Fruit fly (Drosophila melanogaster) whole organism, wandering third instar larva: ENCODE data around the gene kri.
A peak's percentile ranks its signal among the peaks of the same experiment; 100 is the strongest.

Experiments used
- Abd-B ChIP-seq: fragments of >200 bp; optimal IDR thresholded peaks from 2 replicates; lab custom pipeline; 2017; ENCODE audit warnings: missing biosample characterization, missing genetic modification characterization
- CG32264 ChIP-seq: fragments of 200-800 bp; sonication (Bioruptor generic); optimal IDR thresholded peaks from 2 replicates; lab custom pipeline; 2016; ENCODE audit warnings: missing biosample characterization, missing genetic modification characterization
- CG9705 ChIP-seq: fragments of 200-800 bp; sonication (Bioruptor generic); optimal IDR thresholded peaks from 2 replicates; lab custom pipeline; 2018; ENCODE audit warnings: missing biosample characterization, mild to moderate bottlenecking, missing genetic modification characterization
- CrebA ChIP-seq: fragments of 200-800 bp; sonication (Bioruptor generic); optimal IDR thresholded peaks from 2 replicates; lab custom pipeline; 2016; ENCODE audit warnings: missing biosample characterization, mild to moderate bottlenecking, missing genetic modification characterization, borderline replicate concordance
- Dfd ChIP-seq: fragments of >200 bp; optimal IDR thresholded peaks from 2 replicates; lab custom pipeline; 2017; ENCODE audit warnings: missing biosample characterization, missing genetic modification characterization
- Dif ChIP-seq: fragments of 200-275, 200-300 bp; sonication (Bioruptor generic); optimal IDR thresholded peaks from 2 replicates; lab custom pipeline; 2018; ENCODE audit warnings: missing biosample characterization, missing genetic modification characterization; ENCODE audit not compliant: partially characterized antibody
- GATAd ChIP-seq: sonication (Bioruptor generic); optimal IDR thresholded peaks from 2 replicates; lab custom pipeline; 2016; ENCODE audit warnings: missing biosample characterization, missing genetic modification characterization
- HLH106 ChIP-seq: fragments of 200-800 bp; optimal IDR thresholded peaks from 3 replicates; lab custom pipeline; 2019; ENCODE audit warnings: missing biosample characterization, mild to moderate bottlenecking, missing genetic modification characterization, moderate library complexity
- Hnf4 ChIP-seq: fragments of 200-800 bp; sonication (Bioruptor generic); optimal IDR thresholded peaks from 2 replicates; lab custom pipeline; 2016; ENCODE audit warnings: missing biosample characterization, mild to moderate bottlenecking, missing genetic modification characterization
- Hr78 ChIP-seq: fragments of >200 bp; optimal IDR thresholded peaks from 2 replicates; lab custom pipeline; 2017; ENCODE audit warnings: missing biosample characterization, missing genetic modification characterization
- Hr83 ChIP-seq: fragments of 200-300 bp; sonication (Bioruptor generic); optimal IDR thresholded peaks from 2 replicates; lab custom pipeline; 2016; ENCODE audit warnings: missing biosample characterization, mild to moderate bottlenecking, missing genetic modification characterization, moderate library complexity; ENCODE audit not compliant: poor library complexity, severe bottlenecking
- Mio ChIP-seq: sonication (Bioruptor generic); optimal IDR thresholded peaks from 2 replicates; lab custom pipeline; 2016; ENCODE audit warnings: missing biosample characterization, missing genetic modification characterization
- N ChIP-seq: fragments of >200 bp; optimal IDR thresholded peaks from 2 replicates; lab custom pipeline; 2018; ENCODE audit warnings: missing biosample characterization, missing external identifiers, missing genetic modification characterization
- OdsH ChIP-seq: fragments of 200-800 bp; sonication (Bioruptor generic); optimal IDR thresholded peaks from 2 replicates; lab custom pipeline; 2016; ENCODE audit warnings: missing biosample characterization, mild to moderate bottlenecking, missing genetic modification characterization
- Rel ChIP-seq, 2 experiments: fragments of 200-800 bp; sonication (Bioruptor generic) in 1 of 2; optimal IDR thresholded peaks; 2 replicates in 1 of 2; 3 replicates in 1 of 2; lab custom pipeline; 2016 to 2019; ENCODE audit warnings: mild to moderate bottlenecking in 2 of 2, missing biosample characterization in 2 of 2, missing genetic modification characterization in 2 of 2, moderate library complexity in 1 of 2
- Sp1 ChIP-seq: fragments of 200-800 bp; sonication (Bioruptor generic); optimal IDR thresholded peaks from 3 replicates; lab custom pipeline; 2019; ENCODE audit warnings: missing biosample characterization, mild to moderate bottlenecking, missing genetic modification characterization, moderate library complexity
- br ChIP-seq: fragments of 200-800 bp; sonication (Bioruptor generic); optimal IDR thresholded peaks from 2 replicates; lab custom pipeline; 2016; ENCODE audit warnings: missing biosample characterization, missing genetic modification characterization
- brk ChIP-seq: fragments of 200-800 bp; sonication (Bioruptor generic); optimal IDR thresholded peaks from 2 replicates; lab custom pipeline; 2016; ENCODE audit warnings: missing biosample characterization, mild to moderate bottlenecking, missing genetic modification characterization
- dl ChIP-seq, 2 experiments: fragments of 175-275, 200-275 bp in 1 of 2; fragments of 200-275 bp in 1 of 2; sonication (Bioruptor generic); optimal IDR thresholded peaks; lab custom pipeline; 2018; ENCODE audit warnings: mild to moderate bottlenecking in 2 of 2, missing biosample characterization in 2 of 2, missing genetic modification characterization in 2 of 2, moderate library complexity in 2 of 2; ENCODE audit not compliant: partially characterized antibody in 2 of 2, insufficient read depth in 1 of 2
- dsf ChIP-seq: sonication (Bioruptor generic); optimal IDR thresholded peaks from 2 replicates; lab custom pipeline; 2016; ENCODE audit warnings: missing biosample characterization, missing genetic modification characterization, borderline replicate concordance
- ey ChIP-seq: fragments of 200-800 bp; sonication (Bioruptor generic); optimal IDR thresholded peaks from 2 replicates; lab custom pipeline; 2016; ENCODE audit warnings: missing biosample characterization, missing genetic modification characterization
- foxo ChIP-seq, 2 experiments: fragments of 200-800 bp; sonication (Bioruptor generic); optimal IDR thresholded peaks; 2 replicates in 1 of 2; 3 replicates in 1 of 2; lab custom pipeline; 2016 to 2017; ENCODE audit warnings: missing biosample characterization in 2 of 2, missing genetic modification characterization in 2 of 2
- fru ChIP-seq: fragments of 200-800 bp; sonication (Bioruptor generic); optimal IDR thresholded peaks from 3 replicates; lab custom pipeline; 2016; ENCODE audit warnings: missing biosample characterization, mild to moderate bottlenecking, missing genetic modification characterization
- h ChIP-seq: fragments of 200-800 bp; sonication (Bioruptor generic); optimal IDR thresholded peaks from 3 replicates; lab custom pipeline; 2016; ENCODE audit warnings: missing biosample characterization, mild to moderate bottlenecking, missing genetic modification characterization
- jim ChIP-seq: fragments of 175-275, 200-325 bp; sonication (Bioruptor generic); optimal IDR thresholded peaks from 2 replicates; lab custom pipeline; 2016; ENCODE audit warnings: missing biosample characterization, mild to moderate bottlenecking, missing genetic modification characterization
- lola ChIP-seq: fragments of >200 bp; optimal IDR thresholded peaks from 2 replicates; lab custom pipeline; 2017; ENCODE audit warnings: missing biosample characterization, missing genetic modification characterization
- pan ChIP-seq: fragments of >200 bp; optimal IDR thresholded peaks from 2 replicates; lab custom pipeline; 2017
- psq ChIP-seq: fragments of 200-800 bp; sonication (Bioruptor generic); optimal IDR thresholded peaks from 3 replicates; lab custom pipeline; 2017; ENCODE audit warnings: missing biosample characterization, mild to moderate bottlenecking, missing genetic modification characterization, moderate library complexity
- rgr ChIP-seq: fragments of 200-800 bp; sonication (Bioruptor generic); optimal IDR thresholded peaks from 3 replicates; lab custom pipeline; 2016; ENCODE audit warnings: missing biosample characterization, mild to moderate bottlenecking, missing genetic modification characterization
- sage ChIP-seq: fragments of 200-800 bp; sonication (Bioruptor generic); optimal IDR thresholded peaks from 2 replicates; lab custom pipeline; 2016; ENCODE audit warnings: missing biosample characterization, mild to moderate bottlenecking, missing genetic modification characterization
- sv ChIP-seq: fragments of 200-800 bp; sonication (Bioruptor generic); optimal IDR thresholded peaks from 3 replicates; lab custom pipeline; 2016; ENCODE audit warnings: missing biosample characterization, missing genetic modification characterization
- tai ChIP-seq: sonication (Bioruptor generic); optimal IDR thresholded peaks from 2 replicates; lab custom pipeline; 2016; ENCODE audit warnings: missing biosample characterization, missing genetic modification characterization
- usp ChIP-seq: fragments of >200 bp; optimal IDR thresholded peaks from 2 replicates; lab custom pipeline; 2017; ENCODE audit warnings: missing biosample characterization, missing genetic modification characterization
- woc ChIP-seq: sonication (Bioruptor generic); optimal IDR thresholded peaks from 2 replicates; lab custom pipeline; 2016; ENCODE audit warnings: missing biosample characterization, mild to moderate bottlenecking, missing genetic modification characterization

The kri gene

DNA sequence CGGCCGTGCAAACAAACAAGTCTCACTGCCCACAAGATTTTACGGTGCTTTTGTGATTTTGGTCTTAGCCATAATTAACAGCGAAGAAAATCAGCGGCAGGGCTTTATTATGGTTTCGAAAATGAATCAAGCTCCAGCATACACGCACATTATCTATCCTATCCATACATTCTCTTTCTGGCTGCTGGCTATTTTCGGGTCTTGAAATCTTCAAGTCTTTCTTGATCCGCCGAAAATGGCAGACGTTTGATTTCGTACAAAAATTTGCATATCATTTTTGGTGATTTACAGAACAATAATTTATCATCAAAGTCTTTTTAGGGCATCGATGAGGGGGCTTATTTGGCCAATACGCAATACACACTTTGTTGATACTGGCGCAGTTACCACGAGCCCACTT lies 21.9 kb upstream of the kri start:
- no peak for TF ChIP-seq woc (GFP tag; lab: Kevin White, UChicago)
- TF ChIP-seq sage (GFP tag; lab: Kevin White, UChicago) = no peak
- no peak for TF ChIP-seq dl (GFP tag; optimal IDR thresholded peaks at IDR 0.05; lab: Kevin White, UChicago; ENCODE audit: insufficient read depth in 1 of 2, partially characterized antibody in 2 of 2)
- TF ChIP-seq br (GFP tag; lab: Kevin White, UChicago) = no peak
- no peak for TF ChIP-seq rgr (GFP tag; lab: Kevin White, UChicago)
- no peak for TF ChIP-seq CrebA (GFP tag; lab: Kevin White, UChicago)
- TF ChIP-seq HLH106 (tag; lab: Kevin White, UChicago) = no peak
- no peak for TF ChIP-seq CG32264 (GFP tag; lab: Kevin White, UChicago)
- TF ChIP-seq tai (GFP tag; lab: Kevin White, UChicago) = no peak
- no peak for TF ChIP-seq Sp1 (GFP tag; lab: Kevin White, UChicago)
- TF ChIP-seq Mio (GFP tag; lab: Kevin White, UChicago) = no peak
- TF ChIP-seq fru = no peak
- TF ChIP-seq CG9705 (GFP tag; lab: Kevin White, UChicago) = no peak
- no peak for TF ChIP-seq Rel (GFP tag; optimal IDR thresholded peaks at IDR 0.05; lab: Kevin White, UChicago)
- TF ChIP-seq Rel (tag; optimal IDR thresholded peaks at IDR 0.05; lab: Kevin White, UChicago) = no peak
- no peak for TF ChIP-seq Abd-B (GFP tag; lab: Kevin White, UChicago)
- no peak for TF ChIP-seq ey (GFP tag; lab: Kevin White, UChicago)
- TF ChIP-seq psq (GFP tag; lab: Kevin White, UChicago) = no peak
- no peak for TF ChIP-seq h
- TF ChIP-seq Dfd (GFP tag; lab: Kevin White, UChicago) = no peak
- TF ChIP-seq pan (lab: Kevin White, UChicago) = no peak

DNA sequence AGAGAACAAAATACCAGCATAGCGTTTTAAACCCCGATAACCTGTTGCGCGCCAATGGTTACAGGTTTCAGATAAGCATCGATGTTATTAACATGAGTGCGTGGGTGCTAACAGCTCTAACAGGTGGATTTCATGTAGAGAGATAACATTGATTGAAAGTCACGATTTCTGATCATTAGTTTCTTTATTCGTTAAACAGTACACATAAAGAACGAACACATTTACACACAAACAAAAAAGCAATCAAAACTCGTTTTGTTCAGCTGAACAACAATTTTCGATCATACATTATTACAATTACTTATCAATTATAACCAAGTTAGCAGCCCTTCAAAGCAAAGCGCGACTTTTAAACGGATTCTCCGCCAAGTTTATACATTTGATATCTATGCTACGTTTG lies 21.1 kb upstream of the kri start:
- no peak for TF ChIP-seq Sp1 (GFP tag; lab: Kevin White, UChicago)
- peak; percentile 42 for TF ChIP-seq ey (GFP tag; lab: Kevin White, UChicago)
- no peak for TF ChIP-seq jim (GFP tag; lab: Kevin White, UChicago)
- TF ChIP-seq N (GFP tag; lab: Kevin White, UChicago) = no peak
- TF ChIP-seq CG9705 (GFP tag; lab: Kevin White, UChicago) = peak; percentile 23
- TF ChIP-seq h = no peak
- no peak for TF ChIP-seq br (GFP tag; lab: Kevin White, UChicago)
- peak; percentile 27 for TF ChIP-seq HLH106 (tag; lab: Kevin White, UChicago)
- peak in 1 of 2 experiments; percentile 6 for TF ChIP-seq foxo (GFP tag; optimal IDR thresholded peaks at IDR 0.05; lab: Kevin White, UChicago)
- peak; percentile 31 for TF ChIP-seq Hr83 (GFP tag; lab: Kevin White, UChicago)
- peak; percentile 40 for TF ChIP-seq CG32264 (GFP tag; lab: Kevin White, UChicago)
- TF ChIP-seq OdsH = peak; percentile 32
- TF ChIP-seq brk (GFP tag; lab: Kevin White, UChicago) = no peak
- TF ChIP-seq sv = peak; percentile 6
- peak; percentile 41 for TF ChIP-seq sage (GFP tag; lab: Kevin White, UChicago)
- TF ChIP-seq CrebA (GFP tag; lab: Kevin White, UChicago) = no peak
- no peak for TF ChIP-seq usp (GFP tag; lab: Kevin White, UChicago)
- peak; percentile 6 for TF ChIP-seq dsf (GFP tag; lab: Kevin White, UChicago)
- TF ChIP-seq fru = peak; percentile 30
- TF ChIP-seq, all 38 proteins: peak for 11

DNA sequence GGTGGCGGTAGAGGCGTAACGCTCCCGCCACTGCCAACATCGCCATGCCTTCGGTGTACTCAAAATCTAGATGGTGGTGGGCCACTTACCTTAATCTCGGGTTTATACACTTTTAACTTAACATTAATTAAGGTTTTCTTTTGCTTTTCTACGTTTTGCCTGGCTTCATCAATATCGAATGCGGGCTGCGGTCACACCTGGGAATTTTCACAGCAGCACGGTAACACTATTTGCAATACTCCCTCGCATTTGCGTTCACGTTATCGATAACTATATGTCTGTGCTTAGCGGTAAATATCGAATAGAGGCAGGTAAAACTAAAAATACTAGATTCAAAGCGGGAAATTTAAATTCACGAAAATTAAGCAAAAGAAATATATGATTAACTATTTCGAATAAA lies 16.8 kb upstream of the kri start, which contains the start of gene Bre1:
Gene Bre1, minus strand, starts transcription at position 226 of the 400 bp plus-strand sequence.
- TF ChIP-seq Hr83 (GFP tag; lab: Kevin White, UChicago) = no peak
- no peak for TF ChIP-seq Mio (GFP tag; lab: Kevin White, UChicago)
- TF ChIP-seq lola (GFP tag; lab: Kevin White, UChicago) = no peak
- TF ChIP-seq sage (GFP tag; lab: Kevin White, UChicago) = no peak
- TF ChIP-seq Rel (GFP tag; optimal IDR thresholded peaks at IDR 0.05; lab: Kevin White, UChicago) = no peak
- no peak for TF ChIP-seq Rel (tag; optimal IDR thresholded peaks at IDR 0.05; lab: Kevin White, UChicago)
- TF ChIP-seq Dif (GFP tag; lab: Kevin White, UChicago) = no peak
- TF ChIP-seq Sp1 (GFP tag; lab: Kevin White, UChicago) = no peak
- no peak for TF ChIP-seq CG9705 (GFP tag; lab: Kevin White, UChicago)
- no peak for TF ChIP-seq ey (GFP tag; lab: Kevin White, UChicago)
- no peak for TF ChIP-seq Hr78 (GFP tag; lab: Kevin White, UChicago)
- TF ChIP-seq Dfd (GFP tag; lab: Kevin White, UChicago) = no peak
- TF ChIP-seq GATAd (GFP tag; lab: Kevin White, UChicago) = no peak
- TF ChIP-seq OdsH = no peak
- TF ChIP-seq Hnf4 (GFP tag; lab: Kevin White, UChicago) = no peak
- no peak for TF ChIP-seq woc (GFP tag; lab: Kevin White, UChicago)
